Worm (Caenorhabditis elegans): ENCODE measurements around the gene epg-9.

DNA sequence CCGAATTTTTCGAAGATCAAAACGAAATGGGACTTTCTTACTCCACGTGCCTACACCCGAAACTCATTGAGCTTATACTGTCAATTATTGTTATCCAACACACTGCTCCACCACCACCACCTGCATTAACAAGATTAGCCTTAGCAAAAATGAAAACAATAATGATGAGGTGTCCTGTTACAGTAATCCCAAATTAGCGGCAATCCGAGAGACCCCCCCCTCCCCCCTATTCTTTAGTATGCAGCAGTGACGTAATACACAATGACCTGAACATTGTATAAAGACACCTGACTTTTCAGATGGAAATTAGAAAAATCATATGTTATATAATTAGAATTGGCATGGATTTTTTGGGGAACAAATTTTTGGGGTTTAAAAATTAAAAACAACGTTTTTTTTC is 34.1 kb downstream of the epg-9 start:
- TF ChIP-seq R02D3.7 (tag; optimal IDR thresholded peaks at IDR 0.05), result no peak
- TF ChIP-seq skn-1 (tag; optimal IDR thresholded peaks at IDR 0.05), result no peak
- TF ChIP-seq fos-1 (tag; optimal IDR thresholded peaks at IDR 0.05), result no peak
- no peak for TF ChIP-seq snpc-4 (tag; optimal IDR thresholded peaks at IDR 0.05)

Measured in whole organism, L3 larva.